Worm (Caenorhabditis elegans) whole organism, L3 larva: Measurements from ENCODE around the gene cox-15.
A peak's percentile ranks its signal among the peaks of the same experiment; 100 is the strongest.

Experiments used
- ZK546.5 ChIP-seq: sonication (generic microtip); optimal IDR thresholded peaks from 2 replicates; lab custom pipeline; 2017; ENCODE audit warnings: missing biosample characterization, missing genetic modification characterization
- aly-2 ChIP-seq: fragments of 150-350 bp; optimal IDR thresholded peaks from 2 replicates; lab custom pipeline; 2014; ENCODE audit warnings: missing biosample characterization, missing genetic modification characterization
- ceh-82 ChIP-seq: fragments of 150-350 bp; optimal IDR thresholded peaks from 2 replicates; lab custom pipeline; 2014; ENCODE audit warnings: missing biosample characterization, missing genetic modification characterization
- daf-12 ChIP-seq: fragments of 150-350 bp; optimal IDR thresholded peaks from 2 replicates; lab custom pipeline; 2014; ENCODE audit warnings: missing biosample characterization, missing genetic modification reagents, missing genetic modification characterization
- egl-27 ChIP-seq: sonication (generic microtip); optimal IDR thresholded peaks from 4 replicates; lab custom pipeline; 2017; ENCODE audit warnings: missing biosample characterization, missing genetic modification reagents, missing genetic modification characterization
- egl-5 ChIP-seq: fragments of 150-350 bp; optimal IDR thresholded peaks from 2 replicates; lab custom pipeline; 2017; ENCODE audit warnings: missing biosample characterization, missing genetic modification reagents, missing genetic modification characterization, inconsistent platforms
- elt-1 ChIP-seq: fragments of 150-350 bp; optimal IDR thresholded peaks from 2 replicates; lab custom pipeline; 2014; ENCODE audit warnings: missing biosample characterization, missing genetic modification characterization
- elt-3 ChIP-seq, 3 experiments: fragments of 150-350 bp in 1 of 3; sonication (generic microtip) in 2 of 3; optimal IDR thresholded peaks; 2 replicates in 2 of 3; 4 replicates in 1 of 3; lab custom pipeline; 2014 to 2017; ENCODE audit warnings: missing biosample characterization in 3 of 3, missing genetic modification characterization in 3 of 3
- eor-1 ChIP-seq, 2 experiments: fragments of 150-350 bp; optimal IDR thresholded peaks; 2 replicates each; lab custom pipeline; 2014 to 2018; ENCODE audit warnings: missing biosample characterization in 2 of 2, missing genetic modification characterization in 2 of 2
- fkh-10 ChIP-seq: sonication (generic microtip); optimal IDR thresholded peaks from 2 replicates; lab custom pipeline; 2017; ENCODE audit warnings: missing biosample characterization, missing genetic modification reagents, missing genetic modification characterization
- fkh-2 ChIP-seq: fragments of 150-350 bp; optimal IDR thresholded peaks from 2 replicates; lab custom pipeline; 2014; ENCODE audit warnings: missing biosample characterization, missing genetic modification reagents, missing genetic modification characterization
- fos-1 ChIP-seq: fragments of 150-350 bp; optimal IDR thresholded peaks from 2 replicates; lab custom pipeline; 2014; ENCODE audit warnings: missing biosample characterization, missing genetic modification characterization
- hmg-11 ChIP-seq: sonication (generic microtip); optimal IDR thresholded peaks from 2 replicates; lab custom pipeline; 2016; ENCODE audit warnings: missing genetic modification characterization, missing compliant biosample characterization
- lsy-12 ChIP-seq: sonication (generic microtip); optimal IDR thresholded peaks from 2 replicates; lab custom pipeline; 2016; ENCODE audit warnings: mild to moderate bottlenecking, missing genetic modification characterization, missing compliant biosample characterization
- mml-1 ChIP-seq: fragments of 150-350 bp; sonication (generic microtip); optimal IDR thresholded peaks from 3 replicates; lab custom pipeline; 2014; ENCODE audit warnings: missing biosample characterization, missing genetic modification characterization
- nfya-1 ChIP-seq: sonication (generic microtip); optimal IDR thresholded peaks from 2 replicates; lab custom pipeline; 2017; ENCODE audit warnings: missing genetic modification characterization, mild to moderate bottlenecking, missing compliant biosample characterization, antibody characterized with exemption, moderate library complexity; ENCODE audit not compliant: insufficient read depth
- nhr-12 ChIP-seq: fragments of 150-350 bp; optimal IDR thresholded peaks from 2 replicates; lab custom pipeline; 2014; ENCODE audit warnings: missing biosample characterization, missing genetic modification characterization
- nhr-23 ChIP-seq: fragments of 150-350 bp; optimal IDR thresholded peaks from 2 replicates; lab custom pipeline; 2014; ENCODE audit warnings: missing biosample characterization, missing genetic modification reagents, missing genetic modification characterization
- nhr-237 ChIP-seq: fragments of 150-350 bp; optimal IDR thresholded peaks from 2 replicates; lab custom pipeline; 2014; ENCODE audit warnings: missing biosample characterization, missing genetic modification characterization
- nhr-25 ChIP-seq: sonication (generic microtip); optimal IDR thresholded peaks from 2 replicates; lab custom pipeline; 2017; ENCODE audit warnings: missing biosample characterization, missing genetic modification characterization
- nhr-43 ChIP-seq: sonication (generic microtip); optimal IDR thresholded peaks from 2 replicates; lab custom pipeline; 2016; ENCODE audit warnings: mild to moderate bottlenecking, missing genetic modification characterization, missing compliant biosample characterization; ENCODE audit not compliant: poor library complexity, severe bottlenecking
- nhr-67 ChIP-seq: fragments of 150-350 bp; optimal IDR thresholded peaks from 2 replicates; lab custom pipeline; 2014; ENCODE audit warnings: missing biosample characterization, missing genetic modification characterization
- nhr-77 ChIP-seq: fragments of 150-350 bp; optimal IDR thresholded peaks from 2 replicates; lab custom pipeline; 2014; ENCODE audit warnings: missing biosample characterization, missing genetic modification characterization
- pha-4 ChIP-seq: fragments of 150-350 bp; optimal IDR thresholded peaks from 2 replicates; lab custom pipeline; 2014; ENCODE audit warnings: missing biosample characterization, missing genetic modification reagents, missing genetic modification characterization
- pqm-1 ChIP-seq: fragments of 150-350 bp; optimal IDR thresholded peaks from 2 replicates; lab custom pipeline; 2017; ENCODE audit warnings: missing biosample characterization, missing genetic modification characterization, inconsistent platforms
- sea-2 ChIP-seq: fragments of 150-350 bp; sonication (generic microtip); optimal IDR thresholded peaks from 4 replicates; lab custom pipeline; 2014; ENCODE audit warnings: missing biosample characterization, missing genetic modification reagents, missing genetic modification characterization
- unc-62 ChIP-seq: fragments of 150-350 bp; sonication (generic microtip); optimal IDR thresholded peaks from 4 replicates; lab custom pipeline; 2014; ENCODE audit warnings: missing biosample characterization, missing genetic modification reagents, missing genetic modification characterization

Gene cox-15

ce11 chrII:11224045-11224481, 10.7 kb downstream of the cox-15 start (continued):
- no peak for TF ChIP-seq eor-1 (tag; optimal IDR thresholded peaks at IDR 0.05; lab: Kevin White, UChicago)
- TF ChIP-seq nfya-1 (tag; lab: Kevin White, UChicago) = peak; percentile 73
- TF ChIP-seq elt-3 (tag; optimal IDR thresholded peaks at IDR 0.05; lab: Kevin White, UChicago) = peak in 1 of 3 experiments; percentile 75
- peak; percentile 53 for TF ChIP-seq nhr-25 (tag; lab: Kevin White, UChicago)
- peak; percentile 77 for TF ChIP-seq pqm-1 (tag; lab: Kevin White, UChicago)
- no peak for TF ChIP-seq fkh-2
- TF ChIP-seq hmg-11 (tag; lab: Kevin White, UChicago) = no peak
- no peak for TF ChIP-seq mml-1
- TF ChIP-seq lsy-12 (tag; lab: Kevin White, UChicago) = peak; percentile 71
- no peak for TF ChIP-seq daf-12 (tag; lab: Kevin White, UChicago)
- TF ChIP-seq nhr-237 = no peak
- no peak for TF ChIP-seq egl-5 (tag; lab: Kevin White, UChicago)
- no peak for TF ChIP-seq ceh-82 (tag; lab: Kevin White, UChicago)
- TF ChIP-seq sea-2 (GFP tag; lab: Kevin White, UChicago) = no peak
- no peak for TF ChIP-seq ZK546.5 (tag; lab: Kevin White, UChicago)
- TF ChIP-seq unc-62 = peak; percentile 79
- TF ChIP-seq nhr-67 (tag; lab: Kevin White, UChicago) = no peak
- TF ChIP-seq elt-1 (tag; lab: Kevin White, UChicago) = no peak

ce11 chrII:11221771-11222355, 12.9 kb downstream of the cox-15 start, which contains the start of gene plpr-1:
TSS of gene plpr-1 (plus strand) at chrII:11222305.
- no peak for TF ChIP-seq fkh-2
- no peak for TF ChIP-seq fos-1 (tag; lab: Kevin White, UChicago)

- TF ChIP-seq nhr-67 (tag; lab: Kevin White, UChicago) (no peak), egl-27 (tag; lab: Kevin White, UChicago) (no peak), elt-1 (tag; lab: Kevin White, UChicago) (peak; percentile 82), nhr-25 (tag; lab: Kevin White, UChicago) (peak; percentile 78), nhr-77 (no peak), aly-2 (tag; lab: Kevin White, UChicago) (no peak), pha-4 (tag; lab: Kevin White, UChicago) (no peak), ceh-82 (tag; lab: Kevin White, UChicago) (no peak), lsy-12 (tag; lab: Kevin White, UChicago) (no peak), nhr-12 (no peak), unc-62 (no peak), mml-1 (no peak)
Observed at ce11 chrII:11205783-11206182, 29.0 kb downstream of the cox-15 start.

ce11 chrII:11204731-11205130, 30.0 kb downstream of the cox-15 start:
- no peak for TF ChIP-seq ZK546.5 (tag; lab: Kevin White, UChicago)
- no peak for TF ChIP-seq mml-1
- TF ChIP-seq elt-1 (tag; lab: Kevin White, UChicago) = no peak
- no peak for TF ChIP-seq fkh-10 (GFP tag; lab: Kevin White, UChicago)
- TF ChIP-seq, all 47 proteins: peak for 0

ce11 chrII:11202581-11203271, 32.0 kb downstream of the cox-15 start, which contains the start of gene srap-1:
TSS of gene srap-1 (plus strand) at chrII:11203221.
- peak; percentile 6 for TF ChIP-seq nhr-25 (tag; lab: Kevin White, UChicago)
- peak; percentile 46 for TF ChIP-seq elt-1 (tag; lab: Kevin White, UChicago)
- no peak for TF ChIP-seq ZK546.5 (tag; lab: Kevin White, UChicago)

- TF ChIP-seq elt-1 (tag; lab: Kevin White, UChicago) = peak; percentile 30
- TF ChIP-seq nhr-43 = no peak
- peak; percentile 27 for TF ChIP-seq nhr-23 (tag; lab: Kevin White, UChicago)
- peak; percentile 36 for TF ChIP-seq nhr-25 (tag; lab: Kevin White, UChicago)
- TF ChIP-seq, all 47 proteins: peak for 3
Observed at ce11 chrII:11200234-11200755, 34.5 kb downstream of the cox-15 start.
